Worm (Caenorhabditis elegans) whole organism, L4 larva: ENCODE measurements around the gene ran-3.

Experiments used
- ama-1 ChIP-seq: fragments of 150-350 bp; optimal IDR thresholded peaks from 2 replicates; lab custom pipeline; 2014; ENCODE audit warnings: inconsistent platforms, mixed read lengths
- dpl-1 ChIP-seq: fragments of 150-350 bp; optimal IDR thresholded peaks from 2 replicates; lab custom pipeline; 2014; ENCODE audit warnings: missing biosample characterization, missing genetic modification reagents, missing genetic modification characterization
- lim-7 ChIP-seq: fragments of 200-800 bp; sonication (Bioruptor generic); IDR thresholded peaks from 2 replicates; pipeline ENCODE4 v1.3.6; 2022; ENCODE audit warnings: missing genetic modification characterization, missing compliant biosample characterization
- mes-2 ChIP-seq: sonication (generic microtip); optimal IDR thresholded peaks from 2 replicates; lab custom pipeline; 2016; ENCODE audit warnings: missing genotype, mild to moderate bottlenecking, missing genetic modification characterization, missing compliant biosample characterization; ENCODE audit not compliant: poor library complexity, severe bottlenecking
- snpc-1.2 ChIP-seq: fragments of 200-800 bp; sonication (Bioruptor generic); IDR thresholded peaks from 2 replicates; pipeline ENCODE4 v1.3.6; 2022; ENCODE audit warnings: missing genetic modification reagents, missing genetic modification characterization, missing compliant biosample characterization

ce11 chrII:8346384-8346783 is 21.5 kb upstream of the ran-3 start, which contains the start of gene eff-1:
- TF ChIP-seq dpl-1 = no peak
- no peak for TF ChIP-seq snpc-1.2
- TF ChIP-seq mes-2 (tag; lab: Kevin White, UChicago) = no peak
- TF ChIP-seq ama-1 = no peak
- no peak for TF ChIP-seq lim-7 (GFP tag; lab: Robert Waterston, UW)
